Fruit fly (Drosophila melanogaster): ENCODE measurements around the gene FucTD.

dm6 chr3L:1464465-1464864, 48.4 kb downstream of the FucTD start:
- TF ChIP-seq Myc (optimal IDR thresholded peaks at IDR 0.05) (no peak), br (GFP tag; optimal IDR thresholded peaks at IDR 0.05) (peak; percentile 1), Jra (GFP tag; optimal IDR thresholded peaks at IDR 0.05) (no peak), ey (GFP tag; optimal IDR thresholded peaks at IDR 0.05) (peak; percentile 20), CG9705 (GFP tag; optimal IDR thresholded peaks at IDR 0.05) (no peak), usp (GFP tag; optimal IDR thresholded peaks at IDR 0.05) (no peak)
